Worm (Caenorhabditis elegans) whole organism, L3 larva: ENCODE results near the gene let-4.

Source experiments
- R02D3.7 ChIP-seq: fragments of 150-350 bp; optimal IDR thresholded peaks from 2 replicates; lab custom pipeline; 2014; ENCODE audit warnings: missing biosample characterization, missing genetic modification characterization
- ZK546.5 ChIP-seq: sonication (generic microtip); optimal IDR thresholded peaks from 2 replicates; lab custom pipeline; 2017; ENCODE audit warnings: missing biosample characterization, missing genetic modification characterization
- ama-1 ChIP-seq: fragments of 150-350 bp; optimal IDR thresholded peaks from 2 replicates; lab custom pipeline; 2018
- ceh-28 ChIP-seq: fragments of 150-350 bp; optimal IDR thresholded peaks from 2 replicates; lab custom pipeline; 2014; ENCODE audit warnings: missing biosample characterization, missing genetic modification reagents, missing genetic modification characterization
- daf-12 ChIP-seq: fragments of 150-350 bp; optimal IDR thresholded peaks from 2 replicates; lab custom pipeline; 2014; ENCODE audit warnings: missing biosample characterization, missing genetic modification reagents, missing genetic modification characterization
- egl-27 ChIP-seq: sonication (generic microtip); optimal IDR thresholded peaks from 4 replicates; lab custom pipeline; 2017; ENCODE audit warnings: missing biosample characterization, missing genetic modification reagents, missing genetic modification characterization
- egl-5 ChIP-seq: fragments of 150-350 bp; optimal IDR thresholded peaks from 2 replicates; lab custom pipeline; 2017; ENCODE audit warnings: missing biosample characterization, missing genetic modification reagents, missing genetic modification characterization, inconsistent platforms
- elt-1 ChIP-seq: fragments of 150-350 bp; optimal IDR thresholded peaks from 2 replicates; lab custom pipeline; 2014; ENCODE audit warnings: missing biosample characterization, missing genetic modification characterization
- elt-2 ChIP-seq: sonication (generic microtip); optimal IDR thresholded peaks from 2 replicates; lab custom pipeline; 2016; ENCODE audit warnings: missing genetic modification reagents, mild to moderate bottlenecking, missing genetic modification characterization, missing compliant biosample characterization
- elt-3 ChIP-seq, 3 experiments: fragments of 150-350 bp in 1 of 3; sonication (generic microtip) in 2 of 3; optimal IDR thresholded peaks; 2 replicates in 2 of 3; 4 replicates in 1 of 3; lab custom pipeline; 2014 to 2017; ENCODE audit warnings: missing biosample characterization in 3 of 3, missing genetic modification characterization in 3 of 3
- fkh-10 ChIP-seq: sonication (generic microtip); optimal IDR thresholded peaks from 2 replicates; lab custom pipeline; 2017; ENCODE audit warnings: missing biosample characterization, missing genetic modification reagents, missing genetic modification characterization
- fkh-2 ChIP-seq: fragments of 150-350 bp; optimal IDR thresholded peaks from 2 replicates; lab custom pipeline; 2014; ENCODE audit warnings: missing biosample characterization, missing genetic modification reagents, missing genetic modification characterization
- fos-1 ChIP-seq: fragments of 150-350 bp; optimal IDR thresholded peaks from 2 replicates; lab custom pipeline; 2014; ENCODE audit warnings: missing biosample characterization, missing genetic modification characterization
- hmg-11 ChIP-seq: sonication (generic microtip); optimal IDR thresholded peaks from 2 replicates; lab custom pipeline; 2016; ENCODE audit warnings: missing genetic modification characterization, missing compliant biosample characterization
- lin-15B ChIP-seq: fragments of 150-350 bp; optimal IDR thresholded peaks from 2 replicates; lab custom pipeline; 2014; ENCODE audit warnings: missing biosample characterization, missing genetic modification characterization
- lin-39 ChIP-seq: fragments of 150-350 bp; optimal IDR thresholded peaks from 2 replicates; lab custom pipeline; 2018; ENCODE audit warnings: missing biosample characterization, missing genetic modification reagents, missing genetic modification characterization
- lsy-12 ChIP-seq: sonication (generic microtip); optimal IDR thresholded peaks from 2 replicates; lab custom pipeline; 2016; ENCODE audit warnings: mild to moderate bottlenecking, missing genetic modification characterization, missing compliant biosample characterization
- nhr-12 ChIP-seq: fragments of 150-350 bp; optimal IDR thresholded peaks from 2 replicates; lab custom pipeline; 2014; ENCODE audit warnings: missing biosample characterization, missing genetic modification characterization
- nhr-23 ChIP-seq: fragments of 150-350 bp; optimal IDR thresholded peaks from 2 replicates; lab custom pipeline; 2014; ENCODE audit warnings: missing biosample characterization, missing genetic modification reagents, missing genetic modification characterization
- nhr-237 ChIP-seq: fragments of 150-350 bp; optimal IDR thresholded peaks from 2 replicates; lab custom pipeline; 2014; ENCODE audit warnings: missing biosample characterization, missing genetic modification characterization
- nhr-25 ChIP-seq: sonication (generic microtip); optimal IDR thresholded peaks from 2 replicates; lab custom pipeline; 2017; ENCODE audit warnings: missing biosample characterization, missing genetic modification characterization
- nhr-28 ChIP-seq: fragments of 150-350 bp; optimal IDR thresholded peaks from 2 replicates; lab custom pipeline; 2014; ENCODE audit warnings: missing biosample characterization, missing genetic modification characterization
- nhr-43 ChIP-seq: sonication (generic microtip); optimal IDR thresholded peaks from 2 replicates; lab custom pipeline; 2016; ENCODE audit warnings: mild to moderate bottlenecking, missing genetic modification characterization, missing compliant biosample characterization; ENCODE audit not compliant: poor library complexity, severe bottlenecking
- nhr-67 ChIP-seq: fragments of 150-350 bp; optimal IDR thresholded peaks from 2 replicates; lab custom pipeline; 2014; ENCODE audit warnings: missing biosample characterization, missing genetic modification characterization
- nhr-76 ChIP-seq: fragments of 150-350 bp; sonication (generic microtip); optimal IDR thresholded peaks from 5 replicates; lab custom pipeline; 2014; ENCODE audit warnings: missing biosample characterization, missing genetic modification characterization
- nhr-77 ChIP-seq: fragments of 150-350 bp; optimal IDR thresholded peaks from 2 replicates; lab custom pipeline; 2014; ENCODE audit warnings: missing biosample characterization, missing genetic modification characterization
- pha-4 ChIP-seq: fragments of 150-350 bp; optimal IDR thresholded peaks from 2 replicates; lab custom pipeline; 2014; ENCODE audit warnings: missing biosample characterization, missing genetic modification reagents, missing genetic modification characterization
- pqm-1 ChIP-seq: fragments of 150-350 bp; optimal IDR thresholded peaks from 2 replicates; lab custom pipeline; 2017; ENCODE audit warnings: missing biosample characterization, missing genetic modification characterization, inconsistent platforms
- skn-1 ChIP-seq: fragments of 150-350 bp; optimal IDR thresholded peaks from 2 replicates; lab custom pipeline; 2014; ENCODE audit warnings: missing biosample characterization, missing genetic modification characterization
- snpc-4 ChIP-seq: fragments of 150-350 bp; optimal IDR thresholded peaks from 2 replicates; lab custom pipeline; 2014; ENCODE audit warnings: missing biosample characterization, missing genetic modification characterization
- unc-39 ChIP-seq: sonication (generic microtip); optimal IDR thresholded peaks from 4 replicates; lab custom pipeline; 2017; ENCODE audit warnings: missing biosample characterization, missing genetic modification characterization
- unc-62 ChIP-seq: fragments of 150-350 bp; sonication (generic microtip); optimal IDR thresholded peaks from 4 replicates; lab custom pipeline; 2014; ENCODE audit warnings: missing biosample characterization, missing genetic modification reagents, missing genetic modification characterization
- zag-1 ChIP-seq: fragments of 150-350 bp; optimal IDR thresholded peaks from 2 replicates; lab custom pipeline; 2014; ENCODE audit warnings: missing biosample characterization, missing genetic modification characterization

let-4 gene

DNA sequence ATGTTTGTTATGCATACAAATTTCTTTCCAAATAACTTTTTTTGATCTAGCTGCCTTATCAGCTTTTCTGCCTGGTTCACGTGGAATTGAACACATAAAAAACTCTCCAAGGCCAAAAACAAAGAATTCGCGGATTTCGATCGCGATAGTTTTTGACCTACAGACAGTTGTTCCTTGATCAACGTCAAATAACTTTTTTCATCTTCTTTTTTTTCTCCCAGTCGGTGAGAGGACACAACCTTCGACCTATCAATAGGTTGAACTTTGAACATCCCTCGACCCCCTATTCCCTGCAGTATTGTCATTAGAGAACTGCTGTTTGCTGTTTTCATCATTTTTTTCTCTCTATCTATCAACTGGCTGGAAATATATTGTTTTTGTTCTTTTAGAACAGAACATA, 13.9 kb upstream of the let-4 start:
- TF ChIP-seq ZK546.5 (tag; lab: Kevin White, UChicago) (no peak), nhr-67 (no peak), nhr-25 (tag; lab: Kevin White, UChicago) (peak; percentile 1), elt-1 (tag; lab: Kevin White, UChicago) (no peak), unc-62 (no peak), nhr-237 (tag; lab: Kevin White, UChicago) (no peak), nhr-43 (tag; lab: Kevin White, UChicago) (no peak), daf-12 (tag; lab: Kevin White, UChicago) (no peak), unc-39 (tag; lab: Kevin White, UChicago) (no peak), nhr-77 (tag; lab: Kevin White, UChicago) (no peak), nhr-12 (tag; lab: Kevin White, UChicago) (no peak), fkh-2 (tag; lab: Kevin White, UChicago) (no peak), lsy-12 (tag; lab: Kevin White, UChicago) (no peak), snpc-4 (tag; lab: Kevin White, UChicago) (no peak), elt-2 (tag; lab: Kevin White, UChicago) (no peak), pha-4 (tag; lab: Kevin White, UChicago) (peak; percentile 8)

DNA sequence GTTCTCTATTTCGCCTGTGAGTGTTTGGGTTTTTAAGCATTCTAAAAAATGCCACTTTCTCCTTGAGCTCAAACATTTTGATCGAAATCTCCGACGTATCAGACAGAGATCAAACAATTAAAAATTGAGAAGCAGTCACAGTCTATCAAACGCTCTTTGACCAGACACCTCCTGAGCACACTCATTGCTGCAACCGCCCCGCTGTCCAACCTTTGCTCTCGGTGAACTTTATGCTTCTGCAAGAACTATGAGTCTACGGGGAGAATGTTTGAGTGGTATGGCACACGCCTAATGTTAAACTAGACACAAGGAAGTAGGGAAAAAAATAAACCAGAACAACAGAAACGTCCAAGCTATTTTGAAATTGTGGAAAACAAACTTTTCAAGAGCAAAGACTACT, 12.5 kb upstream of the let-4 start:
- peak; percentile 9 for TF ChIP-seq lin-39 (tag; lab: Kevin White, UChicago)
- no peak for TF ChIP-seq unc-39 (tag; lab: Kevin White, UChicago)

DNA sequence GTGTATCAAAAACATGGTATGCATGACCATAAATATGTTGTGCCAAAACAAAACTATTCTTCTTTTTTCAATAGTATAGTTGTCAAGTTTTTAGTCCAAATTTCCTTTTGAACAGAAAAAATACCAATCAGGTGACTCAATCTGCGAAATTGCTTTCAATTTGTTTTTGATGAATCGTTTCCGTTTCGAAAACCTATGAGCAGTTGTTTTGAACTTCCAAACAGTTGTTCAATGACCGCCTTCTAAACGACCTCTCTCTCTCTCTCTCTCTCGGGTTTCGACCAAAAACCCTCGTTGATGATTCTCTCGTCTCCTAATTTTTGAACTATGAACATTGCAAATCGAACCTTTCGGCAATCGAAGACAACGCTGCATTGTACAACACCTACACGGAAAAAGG, 11.7 kb upstream of the let-4 start:
- TF ChIP-seq unc-62 (no peak), nhr-23 (peak; percentile 6), lin-15B (tag; lab: Kevin White, UChicago) (no peak), egl-5 (peak; percentile 16), elt-1 (tag; lab: Kevin White, UChicago) (no peak), nhr-28 (no peak)
- TF ChIP-seq, all 47 proteins: peak for 2

DNA sequence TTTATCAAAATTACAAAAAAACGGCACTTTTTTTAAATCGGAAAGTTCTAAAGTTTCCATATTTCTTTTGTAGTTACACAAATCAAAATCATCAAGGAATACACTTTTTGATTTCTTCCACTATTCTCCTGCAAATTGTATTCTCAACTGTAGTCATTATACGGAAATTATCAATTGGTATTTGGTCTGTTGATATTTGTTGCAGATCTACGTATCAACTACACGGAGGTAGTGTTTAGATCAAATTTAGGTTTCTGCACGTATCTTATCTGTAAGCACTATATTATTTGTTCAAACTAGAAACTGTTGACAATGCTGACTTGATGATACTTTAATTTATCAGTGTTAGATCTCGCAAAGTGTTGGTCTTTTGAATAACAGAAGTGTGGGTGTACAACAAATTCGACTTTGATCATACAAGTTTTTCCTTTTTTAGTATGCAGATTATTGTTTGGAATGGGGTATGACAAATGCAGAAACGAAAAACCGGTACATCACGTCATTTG, 9.4 kb upstream of the let-4 start:
- TF ChIP-seq zag-1 (no peak), nhr-25 (tag; lab: Kevin White, UChicago) (peak; percentile 13), egl-5 (no peak), fkh-2 (tag; lab: Kevin White, UChicago) (no peak), pqm-1 (tag; lab: Kevin White, UChicago) (peak; percentile 65), elt-2 (tag; lab: Kevin White, UChicago) (peak; percentile 9)

DNA sequence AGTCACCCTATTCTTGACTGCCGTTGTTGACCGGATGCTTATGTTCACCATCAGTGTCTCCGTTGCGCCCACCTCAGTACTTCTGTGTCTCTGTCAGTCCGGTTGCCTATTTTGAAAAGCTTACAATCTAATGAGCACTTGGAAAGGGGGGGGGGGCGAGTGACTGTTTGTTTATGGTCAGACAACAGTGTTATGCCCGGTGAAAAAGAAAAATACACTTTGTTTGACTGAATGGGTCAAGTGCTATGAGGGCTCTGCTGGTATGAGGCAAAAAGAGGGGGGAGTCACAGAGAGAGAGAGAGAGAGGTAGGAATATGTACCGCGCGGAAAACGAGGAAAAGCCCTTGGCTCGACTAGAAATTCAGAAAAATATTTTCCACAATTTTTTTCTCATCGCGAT, 6.5 kb upstream of the let-4 start:
- TF ChIP-seq pha-4 (tag; lab: Kevin White, UChicago) (peak; percentile 15), fos-1 (no peak), nhr-43 (tag; lab: Kevin White, UChicago) (no peak), hmg-11 (tag; lab: Kevin White, UChicago) (no peak)
- TF ChIP-seq, all 47 proteins: peak for 1

DNA sequence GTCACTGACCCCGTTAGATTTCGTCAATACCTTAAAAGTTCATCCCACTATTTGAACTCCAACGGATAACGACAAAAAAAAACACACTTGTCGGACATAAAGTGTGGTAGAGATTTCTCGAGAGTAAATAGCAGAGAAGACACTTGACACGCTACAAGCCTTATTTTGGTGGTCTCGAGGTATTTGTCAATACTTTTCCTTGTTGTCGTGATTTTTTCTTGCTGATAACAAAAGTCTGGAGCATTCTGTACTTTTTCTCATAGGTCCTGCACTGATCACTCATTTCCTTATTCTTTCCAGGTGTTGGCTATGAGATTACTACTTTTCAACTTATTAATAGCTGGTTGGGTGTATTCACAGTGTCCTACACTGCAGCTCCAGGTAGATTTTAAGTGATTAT, 5.3 kb upstream of the let-4 start, which contains the start of gene lron-1:
lron-1 (plus strand) TSS at position 301 of the 400 bp plus-strand sequence.
- TF ChIP-seq pha-4 (tag; lab: Kevin White, UChicago): peak; percentile 39
- TF ChIP-seq elt-2 (tag; lab: Kevin White, UChicago): no peak

DNA sequence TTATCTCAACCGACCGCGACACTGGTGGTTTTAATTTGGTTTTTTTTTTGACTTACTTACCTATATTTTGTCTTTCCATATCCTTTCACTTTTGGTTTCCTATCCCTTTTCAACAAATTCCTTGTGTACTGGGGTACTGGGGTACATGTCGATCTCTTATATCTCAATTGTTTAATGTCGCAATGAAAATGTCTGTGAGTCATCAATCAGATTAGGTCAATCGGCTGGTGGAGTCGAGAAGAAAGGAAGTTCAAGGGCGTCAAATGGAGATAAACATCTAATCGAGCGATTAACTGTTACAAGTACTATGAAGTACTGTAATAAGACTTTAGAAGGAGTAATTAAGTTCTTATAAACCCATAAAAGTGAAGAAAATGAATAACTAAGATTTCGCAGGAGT, 1.8 kb upstream of the let-4 start:
- TF ChIP-seq nhr-67: no peak
- no peak for TF ChIP-seq pqm-1 (tag; lab: Kevin White, UChicago)
- TF ChIP-seq nhr-23: peak; percentile 99
- TF ChIP-seq egl-27 (tag; lab: Kevin White, UChicago): no peak
- no peak for TF ChIP-seq elt-3 (tag; optimal IDR thresholded peaks at IDR 0.05; lab: Kevin White, UChicago)
- no peak for TF ChIP-seq ama-1
- TF ChIP-seq elt-2 (tag; lab: Kevin White, UChicago): no peak
- peak; percentile 6 for TF ChIP-seq unc-62
- TF ChIP-seq ZK546.5 (tag; lab: Kevin White, UChicago): no peak
- no peak for TF ChIP-seq snpc-4 (tag; lab: Kevin White, UChicago)
- peak; percentile 96 for TF ChIP-seq elt-1 (tag; lab: Kevin White, UChicago)
- no peak for TF ChIP-seq zag-1
- TF ChIP-seq pha-4 (tag; lab: Kevin White, UChicago): no peak
- no peak for TF ChIP-seq lin-39 (tag; lab: Kevin White, UChicago)
- no peak for TF ChIP-seq R02D3.7 (tag; lab: Kevin White, UChicago)
- TF ChIP-seq ceh-28 (tag; lab: Kevin White, UChicago): peak; percentile 19
- peak; percentile 37 for TF ChIP-seq nhr-43 (tag; lab: Kevin White, UChicago)
- no peak for TF ChIP-seq fkh-10
- no peak for TF ChIP-seq nhr-76
- no peak for TF ChIP-seq skn-1 (tag; lab: Kevin White, UChicago)
- peak; percentile 92 for TF ChIP-seq nhr-25 (tag; lab: Kevin White, UChicago)
